Worm (Caenorhabditis elegans) whole organism, mixed stage, embryonic: ENCODE measurements around the gene npr-35.

Experiments used
- blmp-1 ChIP-seq: fragments of 150-350 bp; optimal IDR thresholded peaks from 2 replicates; lab custom pipeline; 2014; ENCODE audit warnings: missing biosample characterization, missing genetic modification characterization
- cnd-1 ChIP-seq: fragments of 200-800 bp; sonication (Bioruptor generic); optimal IDR thresholded peaks from 2 replicates; lab custom pipeline; 2018; ENCODE audit warnings: mild to moderate bottlenecking, missing genetic modification characterization, missing compliant biosample characterization
- lin-13 ChIP-seq: fragments of 150-350 bp; optimal IDR thresholded peaks from 2 replicates; lab custom pipeline; 2014; ENCODE audit warnings: missing biosample characterization, missing genetic modification characterization
- mep-1 ChIP-seq: fragments of 150-350 bp; optimal IDR thresholded peaks from 2 replicates; lab custom pipeline; 2017; ENCODE audit warnings: missing biosample characterization, missing genetic modification reagents, missing genetic modification characterization, inconsistent platforms
- nhr-12 ChIP-seq: fragments of 150-350 bp; optimal IDR thresholded peaks from 2 replicates; lab custom pipeline; 2014; ENCODE audit warnings: missing biosample characterization, missing genetic modification characterization
- nhr-237 ChIP-seq: fragments of 150-350 bp; optimal IDR thresholded peaks from 2 replicates; lab custom pipeline; 2014; ENCODE audit warnings: missing biosample characterization, missing genetic modification characterization
- nhr-28 ChIP-seq: fragments of 150-350 bp; optimal IDR thresholded peaks from 2 replicates; lab custom pipeline; 2014; ENCODE audit warnings: missing biosample characterization, missing genetic modification characterization
- nhr-76 ChIP-seq: sonication (generic microtip); optimal IDR thresholded peaks from 2 replicates; lab custom pipeline; 2017; ENCODE audit warnings: missing biosample characterization, missing genetic modification characterization
- unc-39 ChIP-seq: fragments of 150-350 bp; optimal IDR thresholded peaks from 2 replicates; lab custom pipeline; 2014; ENCODE audit warnings: missing biosample characterization, missing genetic modification characterization

ce11 chrIV:7783801-7784411, 40.3 kb downstream of the npr-35 start, which contains the start of gene tag-321:
- TF ChIP-seq blmp-1 (tag; lab: Kevin White, UChicago) (no peak), nhr-237 (tag; lab: Kevin White, UChicago) (no peak), nhr-76 (tag; lab: Kevin White, UChicago) (no peak), cnd-1 (no peak), unc-39 (tag; lab: Kevin White, UChicago) (no peak), nhr-12 (tag; lab: Kevin White, UChicago) (no peak), lin-13 (tag; lab: Kevin White, UChicago) (no peak), mep-1 (tag; lab: Kevin White, UChicago) (no peak), nhr-28 (tag; lab: Kevin White, UChicago) (no peak)
